Fruit fly (Drosophila melanogaster) whole organism, pupa: ENCODE data around the gene Rtel1.

ENCODE experiments used
- CG12605 ChIP-seq: fragments of 200-800 bp; sonication (Bioruptor generic); IDR thresholded peaks from 2 replicates; pipeline ENCODE4 v1.3.6; 2022; ENCODE audit warnings: missing biosample characterization, missing genetic modification characterization
- CG14655 ChIP-seq: fragments of 200-800 bp; sonication (Bioruptor generic); optimal IDR thresholded peaks from 3 replicates; lab custom pipeline; 2017; ENCODE audit warnings: mild to moderate bottlenecking, missing biosample characterization, missing genetic modification reagents, missing genetic modification characterization
- CG17806 ChIP-seq: fragments of 200-800 bp; sonication (Bioruptor generic); optimal IDR thresholded peaks from 2 replicates; lab custom pipeline; 2018; ENCODE audit warnings: missing biosample characterization, mild to moderate bottlenecking, missing genetic modification characterization, moderate library complexity
- CG34367 ChIP-seq: fragments of 200-800 bp; sonication (Bioruptor generic); optimal IDR thresholded peaks from 2 replicates; lab custom pipeline; 2018; ENCODE audit warnings: missing biosample characterization, mild to moderate bottlenecking, missing genetic modification characterization
- CG8301 ChIP-seq: fragments of 200-800 bp; sonication (Bioruptor generic); optimal IDR thresholded peaks from 2 replicates; lab custom pipeline; 2018; ENCODE audit warnings: missing biosample characterization, mild to moderate bottlenecking, missing genetic modification characterization
- CG9948 ChIP-seq: fragments of 200-800 bp; sonication (Bioruptor generic); optimal IDR thresholded peaks from 2 replicates; lab custom pipeline; 2018; ENCODE audit warnings: missing biosample characterization, mild to moderate bottlenecking, missing genetic modification characterization, moderate library complexity
- gl ChIP-seq: fragments of 200-800 bp; sonication (Bioruptor generic); optimal IDR thresholded peaks from 2 replicates; lab custom pipeline; 2018; ENCODE audit warnings: missing biosample characterization, mild to moderate bottlenecking, missing genetic modification characterization
- rn ChIP-seq: fragments of 200-800 bp; sonication (Bioruptor generic); IDR thresholded peaks from 2 replicates; pipeline ENCODE4 v1.3.6; 2022; ENCODE audit warnings: missing biosample characterization, missing genetic modification characterization

- TF ChIP-seq CG17806 = peak; percentile 86
- peak; percentile 86 for TF ChIP-seq CG34367
- TF ChIP-seq gl (tag; lab: Kevin White, UChicago) = peak; percentile 77
- TF ChIP-seq CG8301 (tag; lab: Kevin White, UChicago) = peak; percentile 87
- peak; percentile 85 for TF ChIP-seq CG9948 (tag; lab: Kevin White, UChicago)
- TF ChIP-seq CG12605 (GFP tag; lab: Robert Waterston, UW) = peak; percentile 76
- TF ChIP-seq CG14655 (GFP tag; lab: Kevin White, UChicago) = peak; percentile 87
- TF ChIP-seq rn (GFP tag; lab: Robert Waterston, UW) = peak; percentile 76
Observed at dm6 chrX:5746864-5747861, at the start of gene Rtel1, which contains the start of gene IntS6.
